Worm (Caenorhabditis elegans) whole organism, L4 larva: Measurements from ENCODE around the gene msp-77.

Experiments
- aly-2 ChIP-seq: sonication (generic microtip); optimal IDR thresholded peaks from 2 replicates; lab custom pipeline; 2018; ENCODE audit warnings: missing biosample characterization, missing genetic modification characterization
- ceh-20 ChIP-seq: fragments of 200-800 bp; sonication (Bioruptor generic); IDR thresholded peaks from 2 replicates; pipeline ENCODE4 v1.3.6; 2022; ENCODE audit warnings: missing genetic modification reagents, missing genetic modification characterization, missing compliant biosample characterization
- daf-12 ChIP-seq: fragments of 150-350 bp; optimal IDR thresholded peaks from 2 replicates; lab custom pipeline; 2014; ENCODE audit warnings: missing biosample characterization, missing genetic modification reagents, missing genetic modification characterization
- egl-27 ChIP-seq: sonication (generic microtip); optimal IDR thresholded peaks from 3 replicates; lab custom pipeline; 2017; ENCODE audit warnings: missing biosample characterization, missing genetic modification reagents, missing genetic modification characterization
- nhr-48 ChIP-seq: sonication (generic microtip); optimal IDR thresholded peaks from 2 replicates; lab custom pipeline; 2016; ENCODE audit warnings: mild to moderate bottlenecking, missing genetic modification characterization, missing compliant biosample characterization
- unc-62 ChIP-seq, 3 experiments: fragments of 150-350 bp in 1 of 3; sonication (generic microtip); optimal IDR thresholded peaks in 2 of 3; peaks in 1 of 3; 1 replicate in 1 of 3; 2 replicates in 2 of 3; lab custom pipeline; 2014 to 2017; ENCODE audit warnings: missing biosample characterization in 3 of 3, missing genetic modification characterization in 3 of 3, missing genetic modification reagents in 3 of 3, missing genotype in 1 of 3

DNA sequence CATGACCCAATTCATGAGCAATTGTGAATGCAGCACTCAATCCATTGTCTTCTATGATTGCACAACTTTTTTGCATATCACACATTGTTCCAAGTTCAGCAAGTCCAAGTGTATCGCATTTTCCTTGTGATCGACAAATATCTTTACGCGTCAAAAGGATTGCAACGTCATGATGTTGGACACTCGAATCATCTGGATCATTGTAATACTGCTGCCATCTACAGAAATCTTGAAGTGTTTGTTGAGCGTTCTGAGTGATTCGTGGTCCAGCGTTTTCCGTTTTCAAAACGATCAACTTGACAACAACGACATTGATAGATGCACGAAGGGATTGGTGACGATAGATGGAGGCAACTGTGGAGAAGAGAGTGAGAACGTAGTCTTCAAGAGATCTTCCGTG lies 48.8 kb downstream of the msp-77 start:
- no peak for TF ChIP-seq daf-12 (tag; lab: Kevin White, UChicago)
- peak in 1 of 2 experiments; percentile 99 for TF ChIP-seq unc-62 (GFP tag; optimal IDR thresholded peaks at IDR 0.05 in 1 of 2; lab: Kevin White, UChicago)
- no peak for TF ChIP-seq unc-62 (tag; optimal IDR thresholded peaks at IDR 0.05; lab: Kevin White, UChicago)
- no peak for TF ChIP-seq ceh-20 (GFP tag; lab: Robert Waterston, UW)
- no peak for TF ChIP-seq nhr-48 (tag; lab: Kevin White, UChicago)
- no peak for TF ChIP-seq egl-27 (tag; lab: Kevin White, UChicago)
- no peak for TF ChIP-seq aly-2 (tag; lab: Kevin White, UChicago)
